Worm (Caenorhabditis elegans) whole organism, late embryonic: ENCODE results near the gene rpap-2.
A peak's percentile ranks its signal among the peaks of the same experiment; 100 is the strongest.

Experiments
- ahr-1 ChIP-seq: sonication (generic microtip); optimal IDR thresholded peaks from 2 replicates; lab custom pipeline; 2016; ENCODE audit warnings: missing genetic modification characterization, missing compliant biosample characterization
- fkh-10 ChIP-seq: fragments of 150-350 bp; optimal IDR thresholded peaks from 2 replicates; lab custom pipeline; 2014; ENCODE audit warnings: missing biosample characterization, missing genetic modification reagents, missing genetic modification characterization
- fkh-6 ChIP-seq: sonication (generic microtip); optimal IDR thresholded peaks from 2 replicates; lab custom pipeline; 2016; ENCODE audit warnings: missing genetic modification characterization, missing compliant biosample characterization
- nfya-1 ChIP-seq: sonication (generic microtip); optimal IDR thresholded peaks from 2 replicates; lab custom pipeline; 2017; ENCODE audit warnings: missing genetic modification characterization, mild to moderate bottlenecking, missing compliant biosample characterization, antibody characterized with exemption, moderate library complexity
- nhr-11 ChIP-seq: fragments of 150-350 bp; optimal IDR thresholded peaks from 2 replicates; lab custom pipeline; 2014; ENCODE audit warnings: missing biosample characterization, missing genetic modification characterization
- odd-2 ChIP-seq: sonication (generic microtip); optimal IDR thresholded peaks from 2 replicates; lab custom pipeline; 2017; ENCODE audit warnings: antibody characterized with exemption, mild to moderate bottlenecking, missing genetic modification characterization, missing compliant biosample characterization
- pqm-1 ChIP-seq: sonication (generic microtip); optimal IDR thresholded peaks from 2 replicates; lab custom pipeline; 2016; ENCODE audit warnings: missing genetic modification characterization, missing compliant biosample characterization
- pros-1 ChIP-seq: fragments of 150-350 bp; optimal IDR thresholded peaks from 2 replicates; lab custom pipeline; 2014; ENCODE audit warnings: missing biosample characterization, missing genetic modification reagents, missing genetic modification characterization
- sox-4 ChIP-seq: sonication (generic microtip); optimal IDR thresholded peaks from 2 replicates; lab custom pipeline; 2017; ENCODE audit warnings: mild to moderate bottlenecking, missing genetic modification characterization, inconsistent platforms, missing compliant biosample characterization
- unc-3 ChIP-seq, 2 experiments: fragments of 200-800 bp in 1 of 2; sonication (Bioruptor generic) in 1 of 2; sonication (generic microtip) in 1 of 2; conservative IDR thresholded peaks in 1 of 2; optimal IDR thresholded peaks in 1 of 2; 2 replicates each; pipeline versions ENCODE4 v1.3.6 to Lab custom; 2016 to 2022; ENCODE audit warnings: missing compliant biosample characterization in 2 of 2, missing genetic modification characterization in 2 of 2, missing genetic modification reagents in 1 of 2
- unc-86 ChIP-seq: sonication (generic microtip); optimal IDR thresholded peaks from 2 replicates; lab custom pipeline; 2016; ENCODE audit warnings: missing genetic modification characterization, missing compliant biosample characterization

DNA sequence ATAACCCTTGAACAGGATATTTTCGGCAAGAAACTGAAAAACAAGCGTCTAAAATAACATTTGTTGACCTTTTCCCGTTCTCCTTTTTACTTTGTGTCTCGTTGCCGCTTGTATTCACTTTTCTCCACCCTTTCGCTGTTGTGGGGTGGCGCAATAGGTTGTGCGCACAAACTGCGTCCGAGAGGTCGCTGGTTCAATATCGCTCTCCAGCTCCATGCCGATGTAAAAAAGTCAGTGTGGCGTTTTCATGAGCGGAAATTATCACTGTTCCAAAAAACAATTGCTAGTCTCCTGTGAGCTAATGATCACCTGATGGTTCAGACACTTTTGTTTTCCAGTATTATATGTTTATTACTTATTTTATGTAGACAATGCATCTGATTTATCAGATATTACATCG lies 30.2 kb upstream of the rpap-2 start:
- TF ChIP-seq pqm-1 (tag; lab: Kevin White, UChicago) (peak; percentile 73), sox-4 (tag; lab: Kevin White, UChicago) (peak; percentile 89), fkh-6 (peak; percentile 93), unc-86 (tag; lab: Kevin White, UChicago) (peak; percentile 91), ahr-1 (tag; lab: Kevin White, UChicago) (peak; percentile 81), nhr-11 (tag; lab: Kevin White, UChicago) (no peak), unc-3 (GFP tag; conservative IDR thresholded peaks at IDR 0.05; lab: Robert Waterston, UW) (peak; percentile 67), unc-3 (tag; optimal IDR thresholded peaks at IDR 0.05; lab: Kevin White, UChicago) (peak; percentile 85), pros-1 (tag; lab: Kevin White, UChicago) (peak; percentile 3), fkh-10 (GFP tag; lab: Kevin White, UChicago) (peak; percentile 33), nfya-1 (tag; lab: Kevin White, UChicago) (peak; percentile 70), odd-2 (peak; percentile 78)
